Fruit fly (Drosophila melanogaster) whole organism, adult: Measurements from ENCODE around the gene CG42764.

Source experiments
- CG11617 ChIP-seq: fragments of 200-800 bp; sonication (Bioruptor generic); optimal IDR thresholded peaks from 2 replicates; lab custom pipeline; 2017; ENCODE audit warnings: mild to moderate bottlenecking, missing biosample characterization, missing genetic modification reagents, missing genetic modification characterization
- CG12768 ChIP-seq: fragments of 200-800 bp; sonication (Bioruptor generic); optimal IDR thresholded peaks from 2 replicates; lab custom pipeline; 2017; ENCODE audit warnings: missing biosample characterization, missing genetic modification characterization, mild to moderate bottlenecking, moderate library complexity, missing genetic modification reagents
- CG14711 ChIP-seq: fragments of 200-800 bp; sonication (Bioruptor generic); optimal IDR thresholded peaks from 2 replicates; lab custom pipeline; 2018; ENCODE audit warnings: missing biosample characterization, mild to moderate bottlenecking, missing genetic modification characterization, moderate library complexity
- CG1620 ChIP-seq: fragments of 200-800 bp; sonication (Bioruptor generic); optimal IDR thresholded peaks from 2 replicates; lab custom pipeline; 2016; ENCODE audit warnings: missing biosample characterization, missing genetic modification characterization
- CG33017 ChIP-seq: fragments of 200-800 bp; sonication (Bioruptor generic); optimal IDR thresholded peaks from 2 replicates; lab custom pipeline; 2018; ENCODE audit warnings: missing biosample characterization, mild to moderate bottlenecking, missing genetic modification characterization, moderate library complexity
- CG5204 ChIP-seq: fragments of 200-800 bp; sonication (Bioruptor generic); optimal IDR thresholded peaks from 2 replicates; lab custom pipeline; 2016; ENCODE audit warnings: missing biosample characterization, missing genetic modification characterization
- CG7045 ChIP-seq: fragments of 200-800 bp; sonication (Bioruptor generic); optimal IDR thresholded peaks from 2 replicates; lab custom pipeline; 2017; ENCODE audit warnings: missing biosample characterization, mild to moderate bottlenecking, missing genetic modification characterization
- CG7101 ChIP-seq: fragments of 200-800 bp; sonication (Bioruptor generic); optimal IDR thresholded peaks from 2 replicates; lab custom pipeline; 2018; ENCODE audit warnings: missing biosample characterization, mild to moderate bottlenecking, missing genetic modification characterization, moderate library complexity
- Clk ChIP-seq: fragments of 200-800 bp; sonication (Bioruptor generic); optimal IDR thresholded peaks from 2 replicates; lab custom pipeline; 2017; ENCODE audit warnings: missing biosample characterization, missing genetic modification characterization
- Crg-1 ChIP-seq: fragments of 200-800 bp; sonication (Bioruptor generic); optimal IDR thresholded peaks from 2 replicates; lab custom pipeline; 2016; ENCODE audit warnings: missing biosample characterization, missing genetic modification characterization
- Hr96 ChIP-seq: fragments of 200-800 bp; sonication (Bioruptor generic); optimal IDR thresholded peaks from 2 replicates; lab custom pipeline; 2016; ENCODE audit warnings: missing biosample characterization, missing genetic modification characterization
- Mnt ChIP-seq: fragments of 200-800 bp; sonication (Bioruptor generic); optimal IDR thresholded peaks from 2 replicates; lab custom pipeline; 2016; ENCODE audit warnings: missing biosample characterization, mild to moderate bottlenecking, missing genetic modification characterization
- bab1 ChIP-seq: fragments of 200-800 bp; sonication (Bioruptor generic); optimal IDR thresholded peaks from 3 replicates; lab custom pipeline; 2019; ENCODE audit warnings: missing biosample characterization, mild to moderate bottlenecking, missing genetic modification characterization, moderate library complexity
- cic ChIP-seq: fragments of 200-800 bp; sonication (Bioruptor generic); optimal IDR thresholded peaks from 2 replicates; lab custom pipeline; 2017; ENCODE audit warnings: missing biosample characterization, mild to moderate bottlenecking, missing genetic modification characterization, moderate library complexity
- cnc ChIP-seq, 2 experiments: fragments of >200 bp; optimal IDR thresholded peaks; 2 replicates each; lab custom pipeline; 2017
- kay ChIP-seq: fragments of 200-800 bp; sonication (Bioruptor generic); peaks from one replicate; lab custom pipeline; 2016; ENCODE audit warnings: missing biosample characterization, missing genetic modification characterization, borderline replicate concordance
- ovo ChIP-seq: fragments of 200-800 bp; sonication (Bioruptor generic); optimal IDR thresholded peaks from 2 replicates; lab custom pipeline; 2016; ENCODE audit warnings: missing biosample characterization, missing genetic modification characterization
- pad ChIP-seq: fragments of 200-800 bp; sonication (Bioruptor generic); optimal IDR thresholded peaks from 3 replicates; lab custom pipeline; 2017; ENCODE audit warnings: missing biosample characterization, missing genetic modification characterization, mild to moderate bottlenecking, moderate library complexity, missing genetic modification reagents
- tj ChIP-seq: fragments of 200-800 bp; sonication (Bioruptor generic); optimal IDR thresholded peaks from 3 replicates; lab custom pipeline; 2017; ENCODE audit warnings: missing biosample characterization, mild to moderate bottlenecking, missing genetic modification characterization, moderate library complexity
- toe ChIP-seq: fragments of 200-800 bp; sonication (Bioruptor generic); optimal IDR thresholded peaks from 2 replicates; lab custom pipeline; 2016; ENCODE audit warnings: missing biosample characterization, missing genetic modification characterization

CG42764 gene

DNA sequence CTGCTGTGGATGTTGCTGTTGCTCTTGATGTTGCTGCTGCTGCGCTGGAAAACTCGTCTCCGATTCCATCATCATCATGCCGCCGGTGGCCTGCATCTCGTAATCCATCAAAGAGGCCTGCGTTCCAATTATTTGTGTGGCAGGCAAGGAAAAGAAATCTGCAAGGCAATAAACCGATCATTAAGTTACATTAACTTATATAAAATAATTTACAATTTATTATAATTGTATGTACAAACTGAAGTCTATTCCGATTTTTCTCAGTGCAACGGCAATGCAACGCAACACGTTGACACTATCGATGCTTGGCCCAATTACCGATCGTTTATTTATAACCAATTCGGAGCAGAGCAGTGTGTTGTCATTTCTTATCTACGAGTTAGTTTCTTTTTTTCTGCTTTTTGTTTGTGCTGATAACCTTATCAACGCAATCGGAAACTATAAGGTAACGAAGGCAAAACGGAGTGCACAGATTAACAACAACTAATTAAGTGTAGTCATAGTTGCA is 5.2 kb upstream of the CG42764 start:
- no peak for TF ChIP-seq Crg-1
- TF ChIP-seq CG1620 (GFP tag; lab: Kevin White, UChicago): no peak
- no peak for TF ChIP-seq cnc (optimal IDR thresholded peaks at IDR 0.05; lab: Kevin White, UChicago)
- no peak for TF ChIP-seq CG7101 (tag; lab: Kevin White, UChicago)
- TF ChIP-seq CG33017 (tag; lab: Kevin White, UChicago): no peak
- TF ChIP-seq ovo: no peak
- TF ChIP-seq CG14711 (tag; lab: Kevin White, UChicago): no peak
- TF ChIP-seq CG12768 (GFP tag; lab: Kevin White, UChicago): peak; percentile 26
- TF ChIP-seq pad (GFP tag; lab: Kevin White, UChicago): no peak
- TF ChIP-seq CG11617: peak; percentile 6
- peak; percentile 44 for TF ChIP-seq Clk (GFP tag; lab: Kevin White, UChicago)
- TF ChIP-seq bab1 (GFP tag; lab: Kevin White, UChicago): no peak
- TF ChIP-seq CG7045 (GFP tag; lab: Kevin White, UChicago): peak; percentile 55
- TF ChIP-seq Mnt (GFP tag; lab: Kevin White, UChicago): peak; percentile 30
- no peak for TF ChIP-seq CG5204 (GFP tag; lab: Kevin White, UChicago)
- TF ChIP-seq Hr96 (GFP tag; lab: Kevin White, UChicago): no peak
- TF ChIP-seq cic (GFP tag; lab: Kevin White, UChicago): peak; percentile 86
- TF ChIP-seq kay (GFP tag; lab: Kevin White, UChicago): peak; percentile 96
- TF ChIP-seq toe (GFP tag; lab: Kevin White, UChicago): no peak
- peak; percentile 19 for TF ChIP-seq tj (GFP tag; lab: Kevin White, UChicago)

DNA sequence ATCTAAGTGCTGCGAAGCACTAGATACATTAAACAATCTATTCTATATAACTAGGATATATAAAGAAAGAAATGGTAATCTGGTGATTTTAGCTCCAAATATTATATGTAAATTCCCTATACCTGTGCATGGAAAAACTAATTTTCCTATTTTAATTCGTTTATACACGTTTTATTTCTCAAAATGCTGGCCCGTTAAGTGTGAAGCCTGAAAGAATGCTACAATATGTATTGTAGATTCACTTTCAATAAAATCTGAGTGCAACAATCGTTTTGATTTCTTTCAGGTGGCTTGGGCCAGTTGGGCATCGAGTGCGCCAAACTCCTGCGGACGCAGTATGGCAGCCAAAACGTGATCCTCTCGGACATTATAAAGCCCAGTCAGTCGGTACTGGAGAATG is 1.6 kb upstream of the CG42764 start:
- no peak for TF ChIP-seq CG7045 (GFP tag; lab: Kevin White, UChicago)
- TF ChIP-seq CG1620 (GFP tag; lab: Kevin White, UChicago): no peak
- no peak for TF ChIP-seq ovo
- no peak for TF ChIP-seq CG5204 (GFP tag; lab: Kevin White, UChicago)
- TF ChIP-seq CG33017 (tag; lab: Kevin White, UChicago): no peak
- no peak for TF ChIP-seq CG12768 (GFP tag; lab: Kevin White, UChicago)
- TF ChIP-seq Mnt (GFP tag; lab: Kevin White, UChicago): no peak
- no peak for TF ChIP-seq kay (GFP tag; lab: Kevin White, UChicago)
- TF ChIP-seq bab1 (GFP tag; lab: Kevin White, UChicago): no peak
- no peak for TF ChIP-seq CG14711 (tag; lab: Kevin White, UChicago)
- TF ChIP-seq Clk (GFP tag; lab: Kevin White, UChicago): no peak
- TF ChIP-seq CG11617: no peak
- no peak for TF ChIP-seq toe (GFP tag; lab: Kevin White, UChicago)

DNA sequence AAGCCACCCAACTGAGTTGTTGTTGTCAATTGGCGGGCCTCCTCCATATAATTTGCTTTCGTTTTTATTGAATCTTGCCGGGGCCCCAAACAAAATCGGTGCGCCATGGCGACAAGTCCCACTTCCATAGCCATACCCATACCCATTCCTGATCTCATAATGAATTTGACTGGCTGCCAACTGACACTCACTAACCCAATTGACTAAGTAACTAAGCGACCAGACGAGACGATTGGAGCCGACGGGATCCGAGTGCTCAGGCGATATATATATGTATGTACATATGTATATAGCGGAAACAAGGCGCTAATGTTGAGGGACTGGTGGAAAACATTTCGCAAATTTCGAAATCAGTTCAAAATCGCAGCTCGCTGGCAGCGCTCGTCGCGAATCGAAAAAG is 758 bp upstream of the CG42764 start, which contains the start of gene Tdh:
Gene Tdh (plus strand): TSS at position 346 of the 400 bp plus-strand sequence.
- TF ChIP-seq CG12768 (GFP tag; lab: Kevin White, UChicago) (no peak), CG7045 (GFP tag; lab: Kevin White, UChicago) (no peak), CG33017 (tag; lab: Kevin White, UChicago) (no peak), bab1 (GFP tag; lab: Kevin White, UChicago) (no peak), CG11617 (no peak), kay (GFP tag; lab: Kevin White, UChicago) (no peak), CG7101 (tag; lab: Kevin White, UChicago) (no peak), cic (GFP tag; lab: Kevin White, UChicago) (no peak), Mnt (GFP tag; lab: Kevin White, UChicago) (no peak), Hr96 (GFP tag; lab: Kevin White, UChicago) (no peak), cnc (optimal IDR thresholded peaks at IDR 0.05; lab: Kevin White, UChicago) (no peak), CG5204 (GFP tag; lab: Kevin White, UChicago) (no peak), CG14711 (tag; lab: Kevin White, UChicago) (no peak), Clk (GFP tag; lab: Kevin White, UChicago) (no peak), pad (GFP tag; lab: Kevin White, UChicago) (no peak)

DNA sequence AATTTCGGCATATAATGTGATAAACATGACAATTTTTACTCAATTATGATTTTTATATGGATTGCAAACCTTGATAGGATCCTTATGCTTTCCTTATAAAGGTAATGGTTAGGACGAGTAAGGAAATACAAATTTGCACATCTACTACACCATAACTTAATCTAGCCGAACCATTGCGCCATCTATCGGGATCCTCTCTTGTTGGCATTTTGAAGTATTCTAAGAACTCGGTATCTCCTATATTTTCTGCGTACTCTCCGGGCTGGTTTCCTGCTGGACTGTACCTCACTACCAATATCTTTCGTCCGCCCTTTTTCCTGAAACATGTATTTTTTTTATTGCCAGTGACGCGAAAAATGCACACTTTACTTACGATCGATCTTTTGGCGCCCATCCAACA is 1.2 kb downstream of the CG42764 start, which contains the start of gene atk:
Gene atk (minus strand): TSS at position 186 of the 400 bp plus-strand sequence.
- no peak for TF ChIP-seq Hr96 (GFP tag; lab: Kevin White, UChicago)
- TF ChIP-seq CG1620 (GFP tag; lab: Kevin White, UChicago): no peak
- no peak for TF ChIP-seq CG14711 (tag; lab: Kevin White, UChicago)
- TF ChIP-seq CG12768 (GFP tag; lab: Kevin White, UChicago): no peak
- no peak for TF ChIP-seq Mnt (GFP tag; lab: Kevin White, UChicago)
- TF ChIP-seq ovo: no peak
- TF ChIP-seq CG5204 (GFP tag; lab: Kevin White, UChicago): no peak
- TF ChIP-seq kay (GFP tag; lab: Kevin White, UChicago): no peak
- TF ChIP-seq cnc (optimal IDR thresholded peaks at IDR 0.05; lab: Kevin White, UChicago): no peak
- TF ChIP-seq CG11617: no peak
- no peak for TF ChIP-seq CG33017 (tag; lab: Kevin White, UChicago)
- TF ChIP-seq CG7101 (tag; lab: Kevin White, UChicago): no peak
- no peak for TF ChIP-seq toe (GFP tag; lab: Kevin White, UChicago)
- no peak for TF ChIP-seq cic (GFP tag; lab: Kevin White, UChicago)
- TF ChIP-seq Crg-1: no peak
- TF ChIP-seq bab1 (GFP tag; lab: Kevin White, UChicago): no peak
- no peak for TF ChIP-seq pad (GFP tag; lab: Kevin White, UChicago)
- TF ChIP-seq tj (GFP tag; lab: Kevin White, UChicago): no peak
- TF ChIP-seq Clk (GFP tag; lab: Kevin White, UChicago): no peak

DNA sequence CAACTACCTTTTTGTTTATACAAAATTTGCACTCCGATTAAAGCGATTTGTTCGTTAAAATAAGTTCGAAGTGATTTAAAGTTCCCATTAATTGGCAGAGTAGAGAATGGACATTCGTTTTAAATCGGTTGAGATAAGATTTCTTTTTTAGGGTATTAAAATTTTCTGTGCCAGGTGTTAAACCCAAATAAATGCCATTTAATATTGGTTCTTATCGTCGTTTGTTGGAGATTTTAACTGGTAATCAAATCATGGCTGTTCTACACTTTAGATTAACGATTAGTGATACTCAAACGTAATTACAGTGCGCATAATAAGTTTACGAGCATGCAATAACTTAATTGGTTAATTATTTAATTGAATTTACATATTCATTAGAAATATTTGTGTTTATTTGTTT is 3.5 kb downstream of the CG42764 start:
- no peak for TF ChIP-seq pad (GFP tag; lab: Kevin White, UChicago)
- no peak for TF ChIP-seq toe (GFP tag; lab: Kevin White, UChicago)
- TF ChIP-seq ovo: no peak
- no peak for TF ChIP-seq CG11617
- TF ChIP-seq Clk (GFP tag; lab: Kevin White, UChicago): no peak
- no peak for TF ChIP-seq Mnt (GFP tag; lab: Kevin White, UChicago)
- no peak for TF ChIP-seq CG1620 (GFP tag; lab: Kevin White, UChicago)
- TF ChIP-seq CG7045 (GFP tag; lab: Kevin White, UChicago): no peak
- no peak for TF ChIP-seq kay (GFP tag; lab: Kevin White, UChicago)
- TF ChIP-seq cic (GFP tag; lab: Kevin White, UChicago): no peak
- TF ChIP-seq CG7101 (tag; lab: Kevin White, UChicago): no peak
- TF ChIP-seq tj (GFP tag; lab: Kevin White, UChicago): no peak
- no peak for TF ChIP-seq CG5204 (GFP tag; lab: Kevin White, UChicago)
- TF ChIP-seq Crg-1: no peak
- no peak for TF ChIP-seq cnc (optimal IDR thresholded peaks at IDR 0.05; lab: Kevin White, UChicago)
- no peak for TF ChIP-seq CG12768 (GFP tag; lab: Kevin White, UChicago)
- no peak for TF ChIP-seq CG33017 (tag; lab: Kevin White, UChicago)
- no peak for TF ChIP-seq Hr96 (GFP tag; lab: Kevin White, UChicago)
- no peak for TF ChIP-seq CG14711 (tag; lab: Kevin White, UChicago)
